Fruit fly (Drosophila melanogaster): Measurements from ENCODE around the gene CG46280.

DNA sequence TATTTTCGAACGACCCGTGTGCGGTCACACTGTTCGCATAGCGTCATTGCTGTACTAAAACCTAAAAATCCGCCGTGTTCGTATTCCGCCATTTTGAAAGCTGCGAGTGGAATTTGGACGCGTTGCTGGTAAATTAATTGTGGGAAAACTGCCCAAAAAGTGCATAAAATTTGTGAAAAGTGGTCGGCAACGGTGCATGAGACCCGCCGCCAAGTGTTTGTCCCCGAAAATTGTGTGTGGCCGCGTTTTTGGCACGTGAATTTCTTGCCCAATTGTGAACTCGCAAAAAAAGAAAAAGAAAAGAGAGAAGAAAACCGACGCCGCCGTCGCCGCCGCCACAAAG is 18.9 kb downstream of the CG46280 start, which contains the start of gene CtBP:
- no peak for TF ChIP-seq klu (GFP tag; IDR thresholded peaks at IDR 0.05)
- TF ChIP-seq Sox102F (GFP tag; optimal IDR thresholded peaks at IDR 0.05): no peak
- no peak for TF ChIP-seq pan (optimal IDR thresholded peaks at IDR 0.05)
- TF ChIP-seq pan (GFP tag; optimal IDR thresholded peaks at IDR 0.05 in 1 of 2, IDR thresholded peaks at IDR 0.05 in 1 of 2): no peak
- TF ChIP-seq lbe (GFP tag; optimal IDR thresholded peaks at IDR 0.05): no peak
- TF ChIP-seq Dek (tag; optimal IDR thresholded peaks at IDR 0.05): no peak
- no peak for TF ChIP-seq bab2 (GFP tag; optimal IDR thresholded peaks at IDR 0.05)
- no peak for TF ChIP-seq CG34224 (GFP tag; IDR thresholded peaks at IDR 0.05; ENCODE audit: partially characterized antibody)
- no peak for TF ChIP-seq ttk (GFP tag; IDR thresholded peaks at IDR 0.05)

Data from whole organism, embryonic.